Fruit fly (Drosophila melanogaster): Measurements from ENCODE around the gene CG12480.

The CG12480 gene

dm6 chrX:14214505-14215449 lies 45.4 kb downstream of the CG12480 start (continued):
- TF ChIP-seq CG9817 (tag; optimal IDR thresholded peaks at IDR 0.05) (peak; percentile 56), Taf1 (GFP tag; IDR thresholded peaks at IDR 0.05) (0 out of 2 replicates have a peak, but pooled peaks have one; percentile 28), bsh (GFP tag; optimal IDR thresholded peaks at IDR 0.05) (peak; percentile 46 to 74), CG13775 (GFP tag; optimal IDR thresholded peaks at IDR 0.05) (peak; percentile 49), scrt (GFP tag; optimal IDR thresholded peaks at IDR 0.05) (peak; percentile 43), lola (GFP tag; optimal IDR thresholded peaks at IDR 0.05) (no peak), CG2120 (GFP tag; optimal IDR thresholded peaks at IDR 0.05) (peak; percentile 21), knrl (GFP tag; IDR thresholded peaks at IDR 0.05; ENCODE audit: partially characterized antibody) (no peak), sug (tag; optimal IDR thresholded peaks at IDR 0.05) (peak; percentile 22), CG11247 (GFP tag; IDR thresholded peaks at IDR 0.05) (no peak; the same call in 1 of the 2 replicates), CG9727 (GFP tag; optimal IDR thresholded peaks at IDR 0.05) (peak; percentile 54), Fer1 (GFP tag; optimal IDR thresholded peaks at IDR 0.05) (peak; percentile 58), fd96Cb (tag; optimal IDR thresholded peaks at IDR 0.05) (peak; percentile 46), Gug (GFP tag; IDR thresholded peaks at IDR 0.05) (0 out of 4 replicates have a peak, but pooled peaks have one; percentile 4), CG17612 (GFP tag; IDR thresholded peaks at IDR 0.05) (no peak), CG30403 (GFP tag; optimal IDR thresholded peaks at IDR 0.05) (peak; percentile 27), CG11695 (GFP tag; IDR thresholded peaks at IDR 0.05) (peak; percentile 66; the same call in 2 of the 3 replicates), CG11093 (GFP tag; IDR thresholded peaks at IDR 0.05) (0 out of 3 replicates have a peak, but pooled peaks have one; percentile 30), CG12391 (tag; optimal IDR thresholded peaks at IDR 0.05) (peak; percentile 28), CG2875 (GFP tag; optimal IDR thresholded peaks at IDR 0.05) (no peak), CTCF (GFP tag; optimal IDR thresholded peaks at IDR 0.05) (no peak), amos (GFP tag; IDR thresholded peaks at IDR 0.05; ENCODE audit: partially characterized antibody) (no peak), CG33557 (GFP tag; optimal IDR thresholded peaks at IDR 0.05) (no peak), bbx (GFP tag; IDR thresholded peaks at IDR 0.05; ENCODE audit: partially characterized antibody) (no peak), Camta (GFP tag; optimal IDR thresholded peaks at IDR 0.05) (no peak), CG17912 (GFP tag; optimal IDR thresholded peaks at IDR 0.05) (no peak), tgo (GFP tag; IDR thresholded peaks at IDR 0.05) (peak; percentile 48; the same call in 1 of the 3 replicates), Elba2 (GFP tag; optimal IDR thresholded peaks at IDR 0.05) (no peak), Dad (GFP tag; optimal IDR thresholded peaks at IDR 0.05) (no peak), Deaf1 (tag; optimal IDR thresholded peaks at IDR 0.05) (peak; percentile 31), CG7928 (GFP tag; optimal IDR thresholded peaks at IDR 0.05) (peak; percentile 8), fd102C (GFP tag; optimal IDR thresholded peaks at IDR 0.05) (no peak), Sox102F (GFP tag; optimal IDR thresholded peaks at IDR 0.05) (peak; percentile 35), hbn (GFP tag; IDR thresholded peaks at IDR 0.05; ENCODE audit: partially characterized antibody) (no peak), CG14441 (GFP tag; IDR thresholded peaks at IDR 0.05) (no peak), Xrp1 (GFP tag; IDR thresholded peaks at IDR 0.05) (0 out of 2 replicates have a peak, but pooled peaks have one; percentile 19), Xbp1 (GFP tag; optimal IDR thresholded peaks at IDR 0.05) (peak; percentile 13), CG10147 (GFP tag; optimal IDR thresholded peaks at IDR 0.05) (peak; percentile 75), PHDP (tag; optimal IDR thresholded peaks at IDR 0.05) (peak; percentile 67), bowl (GFP tag; IDR thresholded peaks at IDR 0.05) (no peak), CG32767 (GFP tag; IDR thresholded peaks at IDR 0.05) (0 out of 2 replicates have a peak, but pooled peaks have one; percentile 24), CG17359 (tag; optimal IDR thresholded peaks at IDR 0.05) (peak; percentile 2), Max (GFP tag; optimal IDR thresholded peaks at IDR 0.05) (no peak), CG5180 (GFP tag; optimal IDR thresholded peaks at IDR 0.05) (peak; percentile 20), CG31388 (GFP tag; optimal IDR thresholded peaks at IDR 0.05) (no peak), CG14860 (GFP tag; IDR thresholded peaks at IDR 0.05; ENCODE audit: partially characterized antibody) (no peak), tap (tag; optimal IDR thresholded peaks at IDR 0.05) (peak; percentile 13)
